Worm (Caenorhabditis elegans) whole organism, L4 larva: ENCODE data around the gene D1014.2.

Source experiments
- D1046.2 ChIP-seq: fragments of 200-800 bp; sonication (Bioruptor generic); IDR thresholded peaks from 2 replicates; pipeline ENCODE4 v1.3.6; 2022; ENCODE audit warnings: missing genetic modification characterization, missing compliant biosample characterization
- Y75B8A.6 ChIP-seq: fragments of 200-800 bp; sonication (Bioruptor generic); IDR thresholded peaks from 2 replicates; pipeline ENCODE4 v1.3.6; 2022; ENCODE audit warnings: missing genetic modification reagents, missing genetic modification characterization, missing compliant biosample characterization
- ZK546.5 ChIP-seq, 2 experiments: sonication (generic microtip); optimal IDR thresholded peaks; 2 replicates each; lab custom pipeline; 2017; ENCODE audit warnings: missing biosample characterization in 2 of 2, missing genetic modification characterization in 2 of 2
- aha-1 ChIP-seq: fragments of 150-350 bp; peaks from one replicate; lab custom pipeline; 2014; ENCODE audit warnings: missing biosample characterization, missing genetic modification characterization
- ceh-32 ChIP-seq: sonication (generic microtip); optimal IDR thresholded peaks from 2 replicates; lab custom pipeline; 2016; ENCODE audit warnings: mild to moderate bottlenecking, missing genetic modification characterization, missing compliant biosample characterization; ENCODE audit not compliant: poor library complexity
- ceh-44 ChIP-seq: fragments of 200-800 bp; sonication (Bioruptor generic); IDR thresholded peaks from 2 replicates; pipeline ENCODE4 v1.3.6; 2022; ENCODE audit warnings: missing genetic modification reagents, missing genetic modification characterization, missing compliant biosample characterization
- ceh-82 ChIP-seq: sonication (generic microtip); optimal IDR thresholded peaks from 2 replicates; lab custom pipeline; 2017; ENCODE audit warnings: missing biosample characterization, missing genetic modification characterization
- ces-1 ChIP-seq: fragments of 150-350 bp; sonication (generic microtip); optimal IDR thresholded peaks from 4 replicates; lab custom pipeline; 2014; ENCODE audit warnings: missing biosample characterization, missing genetic modification reagents, missing genetic modification characterization
- ctbp-1 ChIP-seq: fragments of 200-800 bp; sonication (Bioruptor generic); IDR thresholded peaks from 2 replicates; pipeline ENCODE4 v1.3.6; 2022; ENCODE audit warnings: missing genetic modification reagents, missing genetic modification characterization, missing compliant biosample characterization
- daf-16 ChIP-seq, 3 experiments: sonication (generic microtip); optimal IDR thresholded peaks; 2 replicates each; lab custom pipeline; 2016 to 2017; ENCODE audit warnings: missing genetic modification characterization in 3 of 3, missing genetic modification reagents in 3 of 3, mild to moderate bottlenecking in 2 of 3, missing compliant biosample characterization in 2 of 3, missing biosample characterization in 1 of 3, moderate library complexity in 1 of 3
- dmd-6 ChIP-seq: fragments of 200-800 bp; sonication (Bioruptor generic); IDR thresholded peaks from 2 replicates; pipeline ENCODE4 v1.3.6; 2022; ENCODE audit warnings: missing genetic modification reagents, missing genetic modification characterization, missing compliant biosample characterization
- dve-1 ChIP-seq: sonication (generic microtip); optimal IDR thresholded peaks from 2 replicates; lab custom pipeline; 2017; ENCODE audit warnings: antibody characterized with exemption, mild to moderate bottlenecking, missing genetic modification characterization, missing compliant biosample characterization; ENCODE audit not compliant: insufficient read depth
- fos-1 ChIP-seq: fragments of 150-350 bp; optimal IDR thresholded peaks from 2 replicates; lab custom pipeline; 2014; ENCODE audit warnings: missing biosample characterization, missing genetic modification characterization
- hlh-11 ChIP-seq: fragments of 200-800 bp; sonication (Bioruptor generic); optimal IDR thresholded peaks from 2 replicates; lab custom pipeline; 2018; ENCODE audit warnings: mild to moderate bottlenecking, missing genetic modification characterization, missing compliant biosample characterization
- hlh-30 ChIP-seq: sonication (generic microtip); optimal IDR thresholded peaks from 2 replicates; lab custom pipeline; 2017; ENCODE audit warnings: antibody characterized with exemption, mild to moderate bottlenecking, missing genetic modification characterization, missing compliant biosample characterization; ENCODE audit not compliant: insufficient read depth
- hmg-1.1 ChIP-seq: fragments of 200-800 bp; sonication (Bioruptor generic); IDR thresholded peaks from 2 replicates; pipeline ENCODE4 v1.3.6; 2022; ENCODE audit warnings: missing genetic modification reagents, missing genetic modification characterization, missing compliant biosample characterization
- lim-7 ChIP-seq: fragments of 200-800 bp; sonication (Bioruptor generic); IDR thresholded peaks from 2 replicates; pipeline ENCODE4 v1.3.6; 2022; ENCODE audit warnings: missing genetic modification characterization, missing compliant biosample characterization
- lin-29 ChIP-seq: fragments of 200-800 bp; sonication (Bioruptor generic); IDR thresholded peaks from 2 replicates; pipeline ENCODE4 v1.3.6; 2022; ENCODE audit warnings: missing genetic modification reagents, missing genetic modification characterization, missing compliant biosample characterization
- lin-38 ChIP-seq: fragments of 200-800 bp; sonication (Bioruptor generic); IDR thresholded peaks from 2 replicates; pipeline ENCODE4 v1.3.6; 2022; ENCODE audit warnings: missing genetic modification reagents, missing genetic modification characterization, missing compliant biosample characterization
- lsy-2 ChIP-seq, 2 experiments: fragments of 150-350 bp in 1 of 2; sonication (generic microtip) in 1 of 2; optimal IDR thresholded peaks; 2 replicates each; lab custom pipeline; 2014 to 2017; ENCODE audit warnings: missing biosample characterization in 2 of 2, missing genetic modification characterization in 2 of 2
- madf-5 ChIP-seq, 2 experiments: fragments of 200-800 bp; sonication (Bioruptor generic); IDR thresholded peaks; 2 replicates each; pipeline ENCODE4 v1.3.6; 2022; ENCODE audit warnings: missing compliant biosample characterization in 2 of 2, missing genetic modification characterization in 2 of 2
- mdl-1 ChIP-seq, 2 experiments: fragments of 150-350 bp in 1 of 2; sonication (generic microtip) in 1 of 2; optimal IDR thresholded peaks; 2 replicates each; lab custom pipeline; 2014 to 2017; ENCODE audit warnings: missing biosample characterization in 2 of 2, missing genetic modification characterization in 2 of 2
- mes-2 ChIP-seq: sonication (generic microtip); optimal IDR thresholded peaks from 2 replicates; lab custom pipeline; 2016; ENCODE audit warnings: missing genotype, mild to moderate bottlenecking, missing genetic modification characterization, missing compliant biosample characterization; ENCODE audit not compliant: poor library complexity, severe bottlenecking
- nhr-28 ChIP-seq: fragments of 150-350 bp; optimal IDR thresholded peaks from 2 replicates; lab custom pipeline; 2014; ENCODE audit warnings: missing biosample characterization, missing genetic modification characterization
- nhr-76 ChIP-seq: fragments of 150-350 bp; optimal IDR thresholded peaks from 2 replicates; lab custom pipeline; 2014; ENCODE audit warnings: missing biosample characterization, missing genetic modification characterization
- php-3 ChIP-seq: fragments of 200-800 bp; sonication (Bioruptor generic); IDR thresholded peaks from 2 replicates; pipeline ENCODE4 v1.3.6; 2022; ENCODE audit warnings: missing genetic modification reagents, missing genetic modification characterization, missing compliant biosample characterization
- skn-1 ChIP-seq: fragments of 150-350 bp; optimal IDR thresholded peaks from 2 replicates; lab custom pipeline; 2014; ENCODE audit warnings: missing biosample characterization, missing genetic modification characterization
- unc-62 ChIP-seq, 3 experiments: fragments of 150-350 bp in 1 of 3; sonication (generic microtip); optimal IDR thresholded peaks in 2 of 3; peaks in 1 of 3; 1 replicate in 1 of 3; 2 replicates in 2 of 3; lab custom pipeline; 2014 to 2017; ENCODE audit warnings: missing biosample characterization in 3 of 3, missing genetic modification characterization in 3 of 3, missing genetic modification reagents in 3 of 3, missing genotype in 1 of 3
- zag-1 ChIP-seq: fragments of 150-350 bp; optimal IDR thresholded peaks from 2 replicates; lab custom pipeline; 2014; ENCODE audit warnings: missing biosample characterization, missing genetic modification characterization
- zfp-2 ChIP-seq: sonication (generic microtip); optimal IDR thresholded peaks from 2 replicates; lab custom pipeline; 2016; ENCODE audit warnings: mild to moderate bottlenecking, missing genetic modification characterization, missing compliant biosample characterization

D1014.2 gene

DNA sequence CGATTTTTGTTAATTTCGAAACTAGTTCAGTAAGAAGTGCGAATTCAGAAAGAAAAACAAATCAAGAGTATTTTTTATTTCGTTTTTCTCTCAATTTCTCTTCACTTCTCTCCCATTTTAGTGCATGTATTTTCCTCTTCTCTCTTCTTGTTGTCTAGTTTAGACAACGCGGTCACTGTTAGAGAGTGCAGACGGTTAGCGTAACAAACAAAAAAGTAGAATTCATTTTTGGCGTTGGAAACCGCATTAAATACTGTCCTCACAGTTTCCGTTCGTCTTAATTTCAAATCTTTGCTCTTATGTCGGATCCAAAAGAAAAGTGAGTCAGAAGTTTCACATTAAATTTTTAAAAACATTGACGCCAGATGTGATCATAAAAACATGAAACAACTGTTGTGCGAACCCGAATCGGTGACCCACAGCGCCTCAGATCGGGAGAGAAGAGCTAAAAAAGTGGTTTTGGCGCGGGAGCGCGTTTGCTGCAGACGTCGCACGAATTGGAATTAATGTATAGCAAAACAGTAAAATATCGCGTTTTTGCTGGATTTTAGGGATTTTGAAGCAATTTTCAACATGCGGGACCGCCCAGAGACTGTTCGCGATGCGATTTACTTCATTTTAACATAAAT, 35.3 kb downstream of the D1014.2 start, which contains the start of gene srp-7 (continued):
- peak; percentile 47; the same call in 1 of the 2 replicates for TF ChIP-seq dmd-6 (GFP tag; lab: Robert Waterston, UW)
- no peak for TF ChIP-seq ctbp-1
- no peak for TF ChIP-seq mdl-1 (tag; optimal IDR thresholded peaks at IDR 0.05; lab: Kevin White, UChicago)
- no peak for TF ChIP-seq ZK546.5 (tag; optimal IDR thresholded peaks at IDR 0.05; lab: Kevin White, UChicago)
- TF ChIP-seq lsy-2 (tag; optimal IDR thresholded peaks at IDR 0.05; lab: Kevin White, UChicago), result peak in 1 of 2 experiments; percentile 36
- 0 out of 2 replicates have a peak, but pooled peaks have one; percentile 8 for TF ChIP-seq php-3 (GFP tag; lab: Robert Waterston, UW)
- TF ChIP-seq nhr-76 (tag; lab: Kevin White, UChicago), result no peak
- TF ChIP-seq dve-1 (tag; lab: Kevin White, UChicago), result peak; percentile 64
- peak; percentile 62; the same call in 1 of the 2 replicates for TF ChIP-seq ceh-44 (GFP tag; lab: Robert Waterston, UW)
- TF ChIP-seq hlh-11, result peak; percentile 35
- peak; percentile 51; the same call in 1 of the 2 replicates for TF ChIP-seq hmg-1.1 (GFP tag; lab: Robert Waterston, UW)
- peak; percentile 0 for TF ChIP-seq hlh-30 (tag; lab: Kevin White, UChicago)
- no peak for TF ChIP-seq ceh-32 (tag; lab: Kevin White, UChicago)
- peak; percentile 12 for TF ChIP-seq nhr-28 (tag; lab: Kevin White, UChicago)
- TF ChIP-seq daf-16 (GFP tag; optimal IDR thresholded peaks at IDR 0.05; lab: Kevin White, UChicago), result no peak
- peak; percentile 89 for TF ChIP-seq daf-16 (tag; optimal IDR thresholded peaks at IDR 0.05; lab: Kevin White, UChicago)
- TF ChIP-seq D1046.2 (GFP tag; lab: Robert Waterston, UW), result 0 out of 2 replicates have a peak, but pooled peaks have one; percentile 66
- TF ChIP-seq ces-1, result no peak

- TF ChIP-seq lin-38 (GFP tag; lab: Robert Waterston, UW), result peak; percentile 68
These were observed 37.0 kb downstream of the D1014.2 start for ce11 chrV:8180745-8181144.

DNA sequence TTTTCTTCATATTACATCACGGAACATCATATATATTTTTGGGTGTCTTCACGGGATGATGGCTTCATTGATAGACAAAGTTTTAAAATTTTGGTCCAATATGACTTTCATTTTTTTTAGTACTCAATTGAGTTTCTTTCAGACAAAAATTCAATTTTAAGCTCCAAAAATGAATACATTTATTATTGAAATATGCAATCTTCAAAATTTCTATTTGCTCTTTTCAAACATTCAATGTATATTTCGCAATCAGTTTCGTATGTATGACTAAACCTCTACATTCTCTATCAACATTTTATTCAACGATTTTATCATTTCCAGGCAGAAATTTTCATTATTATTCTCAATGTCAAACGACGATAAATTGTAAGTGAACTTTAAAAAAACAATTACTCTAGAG, 39.7 kb downstream of the D1014.2 start, which contains the start of gene srp-8:
TSS of gene srp-8 (plus strand) at position 301 of the 400 bp plus-strand sequence.
- TF ChIP-seq skn-1 (no peak), mes-2 (no peak), lin-29 (GFP tag; lab: Robert Waterston, UW) (no peak), ceh-82 (tag; lab: Kevin White, UChicago) (no peak), zag-1 (tag; lab: Kevin White, UChicago) (no peak), zfp-2 (tag; lab: Kevin White, UChicago) (no peak), lim-7 (GFP tag; lab: Robert Waterston, UW) (no peak), fos-1 (no peak), hmg-1.1 (GFP tag; lab: Robert Waterston, UW) (no peak), Y75B8A.6 (GFP tag; lab: Robert Waterston, UW) (no peak)

- TF ChIP-seq unc-62 (GFP tag; optimal IDR thresholded peaks at IDR 0.05 in 1 of 2; lab: Kevin White, UChicago), result peak in 1 of 2 experiments; percentile 1
- TF ChIP-seq unc-62 (tag; optimal IDR thresholded peaks at IDR 0.05; lab: Kevin White, UChicago), result no peak
- no peak for TF ChIP-seq madf-5 (GFP tag; IDR thresholded peaks at IDR 0.05; lab: Robert Waterston, UW)
- peak; percentile 68 for TF ChIP-seq aha-1 (tag; lab: Kevin White, UChicago)
These were observed 42.0 kb downstream of the D1014.2 start, which contains the start of gene F20D6.2 for ce11 chrV:8185737-8186136. F20D6.2 (plus strand) TSS chrV:8186037.

DNA sequence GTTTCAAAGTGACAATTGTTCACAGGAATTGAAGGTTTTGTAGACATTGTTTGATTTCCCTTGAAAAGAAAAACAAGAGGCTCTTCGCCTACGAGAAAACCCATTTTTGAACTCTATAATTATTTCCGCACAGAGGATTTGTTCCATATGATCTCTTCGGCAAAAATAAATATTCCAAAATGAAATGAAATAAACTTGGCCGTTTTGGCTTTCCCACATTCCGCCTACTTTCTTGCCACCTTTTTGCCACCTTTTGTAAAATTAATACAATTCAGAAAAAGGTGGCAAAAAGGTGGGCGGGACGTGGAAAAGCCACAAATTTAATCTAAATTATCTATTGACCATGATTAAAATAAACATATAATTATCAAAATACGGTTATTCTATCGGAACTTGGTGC, 44.7 kb downstream of the D1014.2 start, which contains the start of gene F20D6.15:
TSS of gene F20D6.15 (minus strand) at position 47 of the 400 bp plus-strand sequence.
- no peak for TF ChIP-seq fos-1
- TF ChIP-seq aha-1 (tag; lab: Kevin White, UChicago), result peak; percentile 94
